Fruit fly (Drosophila melanogaster): ENCODE measurements around the gene repo.

repo gene

dm6 chr3R:18188702-18189125 lies 47.3 kb upstream of the repo start, which contains the start of the genes CG12321 and MED17 (continued):
- peak; percentile 87 for TF ChIP-seq ssp (GFP tag; IDR thresholded peaks at IDR 0.05)
- TF ChIP-seq CG1792 (GFP tag; optimal IDR thresholded peaks at IDR 0.05) = peak; percentile 10
- TF ChIP-seq CG6683 (GFP tag; optimal IDR thresholded peaks at IDR 0.05) = peak; percentile 71
- TF ChIP-seq gce (GFP tag; IDR thresholded peaks at IDR 0.05) = peak; percentile 72; the same call in 2 of the 3 replicates
- peak; percentile 87 for TF ChIP-seq HHEX (GFP tag; optimal IDR thresholded peaks at IDR 0.05)
- peak; percentile 85 for TF ChIP-seq ase (GFP tag; IDR thresholded peaks at IDR 0.05)
- no peak for TF ChIP-seq D (optimal IDR thresholded peaks at IDR 0.05)
- TF ChIP-seq D (GFP tag; optimal IDR thresholded peaks at IDR 0.05) = peak; percentile 85
- peak; percentile 78; the same call in 1 of the 3 replicates for TF ChIP-seq so (GFP tag; IDR thresholded peaks at IDR 0.05)
- peak; percentile 92 for TF ChIP-seq gem (tag; optimal IDR thresholded peaks at IDR 0.05)
- no peak for TF ChIP-seq CG14860 (GFP tag; IDR thresholded peaks at IDR 0.05; ENCODE audit: partially characterized antibody)
- TF ChIP-seq Hmr (GFP tag; optimal IDR thresholded peaks at IDR 0.05) = peak; percentile 91
- TF ChIP-seq CG1233 (GFP tag; optimal IDR thresholded peaks at IDR 0.05) = peak; percentile 79
- TF ChIP-seq CG2202 (tag; optimal IDR thresholded peaks at IDR 0.05) = peak; percentile 57
- peak; percentile 69 for TF ChIP-seq CG6654 (GFP tag; optimal IDR thresholded peaks at IDR 0.05)
- no peak for TF ChIP-seq MTF-1 (GFP tag; optimal IDR thresholded peaks at IDR 0.05; ENCODE audit: borderline replicate concordance)
- peak; percentile 79 for TF ChIP-seq CG4730 (GFP tag; IDR thresholded peaks at IDR 0.05)
- TF ChIP-seq CG17361 (GFP tag; IDR thresholded peaks at IDR 0.05) = peak; percentile 96
- TF ChIP-seq ap (GFP tag; IDR thresholded peaks at IDR 0.05) = peak; percentile 77
- 0 out of 2 replicates have a peak, but pooled peaks have one; percentile 57 for TF ChIP-seq Doc2 (GFP tag; IDR thresholded peaks at IDR 0.05)
- TF ChIP-seq corto (GFP tag; optimal IDR thresholded peaks at IDR 0.05) = no peak
- peak; percentile 81 for TF ChIP-seq H2.0 (GFP tag; IDR thresholded peaks at IDR 0.05)
- TF ChIP-seq row (GFP tag; IDR thresholded peaks at IDR 0.05) = peak; percentile 88
- peak; percentile 68 for TF ChIP-seq CG12299 (tag; optimal IDR thresholded peaks at IDR 0.05)
- peak; percentile 66 for TF ChIP-seq CG7987 (GFP tag; optimal IDR thresholded peaks at IDR 0.05)
- peak; percentile 42 for TF ChIP-seq Hmx (GFP tag; optimal IDR thresholded peaks at IDR 0.05)
- peak; percentile 84 for TF ChIP-seq unpg (GFP tag; optimal IDR thresholded peaks at IDR 0.05)
- peak; percentile 91 for TF ChIP-seq CG2120 (GFP tag; optimal IDR thresholded peaks at IDR 0.05)
- no peak for TF ChIP-seq usp (GFP tag; optimal IDR thresholded peaks at IDR 0.05)
- peak; percentile 84 for TF ChIP-seq CG18476 (GFP tag; optimal IDR thresholded peaks at IDR 0.05)
- TF ChIP-seq Pdp1 (GFP tag; optimal IDR thresholded peaks at IDR 0.05) = peak; percentile 55 to 57
- peak; percentile 55 for TF ChIP-seq Lhr (GFP tag; optimal IDR thresholded peaks at IDR 0.05)
- TF ChIP-seq Poxn (GFP tag; IDR thresholded peaks at IDR 0.05) = peak; percentile 61
- TF ChIP-seq chm (GFP tag; IDR thresholded peaks at IDR 0.05) = peak; percentile 79
- peak; percentile 80 for TF ChIP-seq Gug (GFP tag; IDR thresholded peaks at IDR 0.05)
- peak; percentile 92 for TF ChIP-seq CG11456 (GFP tag; IDR thresholded peaks at IDR 0.05)
- no peak for TF ChIP-seq ato (GFP tag; IDR thresholded peaks at IDR 0.05; ENCODE audit: partially characterized antibody)
- TF ChIP-seq Hr39 (optimal IDR thresholded peaks at IDR 0.05) = no peak
- TF ChIP-seq H15 (GFP tag; IDR thresholded peaks at IDR 0.05) = peak; percentile 72; the same call in 2 of the 3 replicates
- peak; percentile 22 for TF ChIP-seq Atf3 (GFP tag; optimal IDR thresholded peaks at IDR 0.05)
- peak; percentile 85 for TF ChIP-seq CG10543 (GFP tag; optimal IDR thresholded peaks at IDR 0.05)
- TF ChIP-seq ash1 (GFP tag; optimal IDR thresholded peaks at IDR 0.05) = peak; percentile 16
- TF ChIP-seq Aef1 (GFP tag; IDR thresholded peaks at IDR 0.05) = peak; percentile 90
- TF ChIP-seq Jarid2 (GFP tag; optimal IDR thresholded peaks at IDR 0.05) = peak; percentile 48
- TF ChIP-seq Stat92E (GFP tag; optimal IDR thresholded peaks at IDR 0.05) = no peak
- peak; percentile 88 for TF ChIP-seq CG9215 (GFP tag; IDR thresholded peaks at IDR 0.05)
- no peak for TF ChIP-seq CG2199 (GFP tag; IDR thresholded peaks at IDR 0.05)
- peak; percentile 85 for TF ChIP-seq CG10979 (tag; optimal IDR thresholded peaks at IDR 0.05)
- TF ChIP-seq unc-4 (GFP tag; IDR thresholded peaks at IDR 0.05; ENCODE audit: partially characterized antibody) = peak; percentile 31; the same call in 1 of the 2 replicates
- TF ChIP-seq CG7357 (GFP tag; IDR thresholded peaks at IDR 0.05) = peak; percentile 68; the same call in 2 of the 3 replicates
- no peak for TF ChIP-seq CG14965 (GFP tag; optimal IDR thresholded peaks at IDR 0.05; ENCODE audit: borderline replicate concordance)
